Fruit fly (Drosophila melanogaster): ENCODE data around the gene CG13926.

The CG13926 gene

DNA sequence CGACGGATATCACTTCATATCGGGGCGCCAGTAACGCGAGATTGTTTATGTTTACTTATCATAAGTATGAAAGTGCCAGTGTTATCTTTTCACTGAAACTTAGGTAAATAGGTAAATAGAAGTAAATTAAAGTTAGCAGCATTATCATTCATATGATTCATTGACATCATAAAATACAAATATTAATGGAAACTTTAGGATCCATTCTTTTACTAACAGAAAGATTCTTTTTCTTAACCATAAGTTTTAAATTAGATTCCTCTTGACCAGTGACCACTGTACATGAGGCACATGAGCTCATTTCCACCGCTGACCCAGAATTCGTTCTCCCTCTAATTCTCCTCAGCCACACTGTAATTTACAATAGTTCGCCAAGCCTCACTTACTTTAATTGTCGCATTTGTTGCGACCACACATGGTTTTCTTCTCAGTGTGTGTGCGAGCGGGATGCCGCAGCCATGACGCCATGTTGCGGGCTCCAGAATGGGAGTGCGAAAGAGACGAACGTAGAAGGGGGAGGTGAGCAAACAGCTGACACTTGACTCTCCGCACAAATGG, 39.5 kb downstream of the CG13926 start (continued):
- peak; percentile 49 for TF ChIP-seq Fer1 (GFP tag; optimal IDR thresholded peaks at IDR 0.05)
- TF ChIP-seq Six4 (GFP tag; optimal IDR thresholded peaks at IDR 0.05), result peak; percentile 46
- peak; percentile 21 for TF ChIP-seq bcd (GFP tag; optimal IDR thresholded peaks at IDR 0.05)
- TF ChIP-seq CG14860 (GFP tag; IDR thresholded peaks at IDR 0.05; ENCODE audit: partially characterized antibody), result no peak
- TF ChIP-seq CG11696 (GFP tag; IDR thresholded peaks at IDR 0.05), result peak; percentile 11; the same call in 1 of the 2 replicates
- peak; percentile 71 for TF ChIP-seq zf30C (GFP tag; optimal IDR thresholded peaks at IDR 0.05)
- peak; percentile 9 to 12 for TF ChIP-seq Pdp1 (GFP tag; optimal IDR thresholded peaks at IDR 0.05)
- TF ChIP-seq bsh (GFP tag; optimal IDR thresholded peaks at IDR 0.05), result peak in 1 of 2 experiments; percentile 58
- TF ChIP-seq Chrac-16 (GFP tag; optimal IDR thresholded peaks at IDR 0.05), result peak; percentile 34
- no peak for TF ChIP-seq CG30431 (GFP tag; optimal IDR thresholded peaks at IDR 0.05)
- peak; percentile 41; the same call in 1 of the 3 replicates for TF ChIP-seq tgo (GFP tag; IDR thresholded peaks at IDR 0.05)
- TF ChIP-seq caup (GFP tag; optimal IDR thresholded peaks at IDR 0.05; ENCODE audit: severe bottlenecking), result no peak
- TF ChIP-seq CG1832 (GFP tag; optimal IDR thresholded peaks at IDR 0.05), result peak; percentile 54
- TF ChIP-seq Awh (GFP tag; IDR thresholded peaks at IDR 0.05), result peak; percentile 59
- TF ChIP-seq Antp (GFP tag; optimal IDR thresholded peaks at IDR 0.05), result peak; percentile 43
- peak; percentile 57; the same call in 1 of the 2 replicates for TF ChIP-seq sisA (GFP tag; IDR thresholded peaks at IDR 0.05)
- TF ChIP-seq CG31441 (GFP tag; IDR thresholded peaks at IDR 0.05), result peak; percentile 28; the same call in 1 of the 2 replicates
- no peak for TF ChIP-seq NC2β (GFP tag; optimal IDR thresholded peaks at IDR 0.05)
- peak; percentile 34 for TF ChIP-seq HmgZ (tag; optimal IDR thresholded peaks at IDR 0.05)
- TF ChIP-seq CG11695 (GFP tag; IDR thresholded peaks at IDR 0.05), result 0 out of 3 replicates have a peak, but pooled peaks have one; percentile 31
- no peak for TF ChIP-seq tx (GFP tag; optimal IDR thresholded peaks at IDR 0.05)
- TF ChIP-seq CG12744 (GFP tag; optimal IDR thresholded peaks at IDR 0.05), result peak; percentile 22
- TF ChIP-seq gfzf (GFP tag; optimal IDR thresholded peaks at IDR 0.05), result no peak
- TF ChIP-seq Dp (GFP tag; optimal IDR thresholded peaks at IDR 0.05), result no peak
- peak; percentile 29 for TF ChIP-seq eyg (GFP tag; optimal IDR thresholded peaks at IDR 0.05)
- no peak for TF ChIP-seq CG14667 (GFP tag; IDR thresholded peaks at IDR 0.05)
- peak; percentile 40 for TF ChIP-seq CG7839 (tag; optimal IDR thresholded peaks at IDR 0.05)
- no peak for TF ChIP-seq kah (GFP tag; optimal IDR thresholded peaks at IDR 0.05)
- TF ChIP-seq CG14014 (GFP tag; IDR thresholded peaks at IDR 0.05), result peak; percentile 34; the same call in 1 of the 2 replicates
- peak; percentile 48; the same call in 2 of the 3 replicates for TF ChIP-seq H15 (GFP tag; IDR thresholded peaks at IDR 0.05)
- TF ChIP-seq unpg (GFP tag; optimal IDR thresholded peaks at IDR 0.05), result peak; percentile 48
- TF ChIP-seq CG9609 (GFP tag; optimal IDR thresholded peaks at IDR 0.05), result no peak
- peak; percentile 7 for TF ChIP-seq CG4707 (GFP tag; optimal IDR thresholded peaks at IDR 0.05)
- TF ChIP-seq CG8478 (optimal IDR thresholded peaks at IDR 0.05), result peak; percentile 66
- peak; percentile 43 for TF ChIP-seq CG15011 (GFP tag; optimal IDR thresholded peaks at IDR 0.05)
- TF ChIP-seq otp (GFP tag; IDR thresholded peaks at IDR 0.05), result no peak
- no peak for TF ChIP-seq CG8765 (GFP tag; IDR thresholded peaks at IDR 0.05)
- TF ChIP-seq Med (GFP tag), result peak; percentile 93
- peak; percentile 31 for TF ChIP-seq CG12659 (GFP tag; optimal IDR thresholded peaks at IDR 0.05)
- peak; percentile 27 for TF ChIP-seq slbo (GFP tag; IDR thresholded peaks at IDR 0.05)
- peak; percentile 75 for TF ChIP-seq phol (tag; optimal IDR thresholded peaks at IDR 0.05)
- peak; percentile 57; the same call in 2 of the 3 replicates for TF ChIP-seq row (GFP tag; IDR thresholded peaks at IDR 0.05)
- peak; percentile 33; the same call in 1 of the 2 replicates for TF ChIP-seq Ada2b (GFP tag; IDR thresholded peaks at IDR 0.05)
- peak; percentile 51 for TF ChIP-seq exex (tag; optimal IDR thresholded peaks at IDR 0.05)
- TF ChIP-seq scrt (GFP tag; optimal IDR thresholded peaks at IDR 0.05), result peak; percentile 20
- TF ChIP-seq E2f2 (GFP tag; IDR thresholded peaks at IDR 0.05), result no peak
- peak; percentile 52 for TF ChIP-seq Sox100B (GFP tag; optimal IDR thresholded peaks at IDR 0.05)
- no peak for TF ChIP-seq Oaz (GFP tag; IDR thresholded peaks at IDR 0.05)
- 0 out of 3 replicates have a peak, but pooled peaks have one; percentile 41 for TF ChIP-seq CG11456 (GFP tag; IDR thresholded peaks at IDR 0.05)
- peak; percentile 33 for TF ChIP-seq Camta (GFP tag; optimal IDR thresholded peaks at IDR 0.05)
